Worm (Caenorhabditis elegans) whole organism, early embryonic: ENCODE measurements around the gene sre-8.

Experiments
- F13C5.2 ChIP-seq: sonication (generic microtip); optimal IDR thresholded peaks from 2 replicates; lab custom pipeline; 2017; ENCODE audit warnings: mild to moderate bottlenecking, missing genetic modification characterization, inconsistent platforms, missing compliant biosample characterization
- aly-1 ChIP-seq: sonication (generic microtip); optimal IDR thresholded peaks from 2 replicates; lab custom pipeline; 2016; ENCODE audit warnings: missing genetic modification characterization, missing compliant biosample characterization
- ama-1 ChIP-seq: fragments of 150-350 bp; optimal IDR thresholded peaks from 2 replicates; lab custom pipeline; 2014
- ceh-36 ChIP-seq: sonication (generic microtip); optimal IDR thresholded peaks from 2 replicates; lab custom pipeline; 2016; ENCODE audit warnings: missing genetic modification characterization, inconsistent platforms, missing compliant biosample characterization
- flt-1 ChIP-seq: fragments of 200-800 bp; sonication (Bioruptor generic); IDR thresholded peaks from 2 replicates; pipeline ENCODE4 v1.3.6; 2022; ENCODE audit warnings: missing genetic modification characterization, missing compliant biosample characterization
- hmbx-1 ChIP-seq: sonication (generic microtip); optimal IDR thresholded peaks from 2 replicates; lab custom pipeline; 2016; ENCODE audit warnings: mild to moderate bottlenecking, missing genetic modification characterization, missing compliant biosample characterization
- hmg-4 ChIP-seq: fragments of 200-800 bp; sonication (Bioruptor generic); optimal IDR thresholded peaks from 2 replicates; lab custom pipeline; 2018; ENCODE audit warnings: mild to moderate bottlenecking, missing genetic modification characterization, missing compliant biosample characterization
- pes-1 ChIP-seq: fragments of 200-800 bp; sonication (Bioruptor generic); IDR thresholded peaks from 2 replicates; pipeline ENCODE4 v1.3.6; 2022; ENCODE audit warnings: missing genetic modification reagents, missing genetic modification characterization, missing compliant biosample characterization
- tbx-11 ChIP-seq: fragments of 200-800 bp; sonication (Bioruptor generic); IDR thresholded peaks from 2 replicates; pipeline ENCODE4 v1.3.6; 2022; ENCODE audit warnings: missing genetic modification characterization, missing compliant biosample characterization
- tbx-37 ChIP-seq: fragments of 200-800 bp; sonication (Bioruptor generic); conservative IDR thresholded peaks from 2 replicates; pipeline ENCODE4 v1.3.6; 2022; ENCODE audit warnings: missing genetic modification reagents, missing genetic modification characterization, missing compliant biosample characterization

- TF ChIP-seq aly-1 (tag; lab: Kevin White, UChicago) (no peak), ama-1 (lab: Kevin White, UChicago) (no peak), ceh-36 (tag; lab: Kevin White, UChicago) (no peak), hmbx-1 (tag; lab: Kevin White, UChicago) (no peak), hmg-4 (no peak), pes-1 (GFP tag; lab: Robert Waterston, UW) (no peak), tbx-11 (no peak), flt-1 (no peak), F13C5.2 (no peak), tbx-37 (GFP tag; lab: Robert Waterston, UW) (no peak)
These were observed 11.7 kb downstream of the sre-8 start, which contains the start of gene F40G12.4 for ce11 chrV:14268616-14269015.
